Worm (Caenorhabditis elegans) whole organism, midembryonic: ENCODE results near the gene C01C10.2.

ENCODE experiments used
- T22C8.4 ChIP-seq: fragments of 200-800 bp; sonication (Bioruptor generic); IDR thresholded peaks from 2 replicates; pipeline ENCODE4 v1.3.6; 2022; ENCODE audit warnings: missing genetic modification characterization, missing compliant biosample characterization
- cog-1 ChIP-seq: sonication (generic microtip); optimal IDR thresholded peaks from 2 replicates; lab custom pipeline; 2016; ENCODE audit warnings: missing genetic modification characterization, missing compliant biosample characterization
- flt-1 ChIP-seq: fragments of 200-800 bp; sonication (Bioruptor generic); IDR thresholded peaks from 2 replicates; pipeline ENCODE4 v1.3.6; 2022; ENCODE audit warnings: missing genetic modification characterization, missing compliant biosample characterization
- klf-2 ChIP-seq: fragments of 200-800 bp; sonication (Bioruptor generic); conservative IDR thresholded peaks from 2 replicates; pipeline ENCODE4 v1.3.6; 2022; ENCODE audit warnings: missing genetic modification reagents, missing genetic modification characterization, missing compliant biosample characterization
- med-1 ChIP-seq: sonication (generic microtip); optimal IDR thresholded peaks from 2 replicates; lab custom pipeline; 2017; ENCODE audit warnings: missing genetic modification characterization, mild to moderate bottlenecking, missing compliant biosample characterization, antibody characterized with exemption, missing genetic modification reagents; ENCODE audit not compliant: insufficient read depth
- ref-1 ChIP-seq: fragments of 200-800 bp; sonication (Bioruptor generic); conservative IDR thresholded peaks from 2 replicates; pipeline ENCODE4 v1.3.6; 2022; ENCODE audit warnings: missing genetic modification reagents, missing genetic modification characterization, missing compliant biosample characterization
- tab-1 ChIP-seq: fragments of 200-800 bp; sonication (Bioruptor generic); IDR thresholded peaks from 2 replicates; pipeline ENCODE4 v1.3.6; 2022; ENCODE audit warnings: missing genetic modification characterization, missing compliant biosample characterization
- ztf-29 ChIP-seq: fragments of 200-800 bp; sonication (Bioruptor generic); IDR thresholded peaks from 2 replicates; pipeline ENCODE4 v1.3.6; 2022; ENCODE audit warnings: missing genetic modification reagents, missing genetic modification characterization, missing compliant biosample characterization

DNA sequence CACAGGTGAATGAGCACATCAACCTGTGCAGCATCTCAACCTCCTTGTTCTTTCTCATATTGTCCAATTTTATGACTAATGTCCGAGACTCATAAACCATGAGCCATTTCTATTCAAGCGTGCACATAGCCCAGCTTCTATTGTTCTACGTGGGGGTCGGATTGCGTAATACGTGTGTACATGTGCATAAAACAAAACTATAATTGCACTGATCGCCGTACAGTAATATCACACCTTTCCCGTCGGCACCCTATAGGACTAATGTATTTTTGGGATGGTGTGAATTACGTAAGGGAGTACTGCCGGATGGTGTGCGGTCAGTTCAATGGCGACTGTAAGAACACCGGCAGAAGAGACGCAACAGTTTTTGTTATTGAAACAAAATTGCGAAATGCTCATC lies 32.0 kb upstream of the C01C10.2 start:
- TF ChIP-seq cog-1 (tag; lab: Kevin White, UChicago) (no peak), ref-1 (GFP tag; lab: Robert Waterston, UW) (no peak), ztf-29 (GFP tag; lab: Robert Waterston, UW) (no peak), flt-1 (GFP tag; lab: Robert Waterston, UW) (no peak), klf-2 (GFP tag; lab: Robert Waterston, UW) (no peak), T22C8.4 (GFP tag; lab: Robert Waterston, UW) (no peak), tab-1 (GFP tag; lab: Robert Waterston, UW) (no peak), med-1 (GFP tag; lab: Kevin White, UChicago) (no peak)
